Fruit fly (Drosophila melanogaster): ENCODE results near the gene IscU.

dm6 chr3R:8847096-8847639 is 23.2 kb upstream of the IscU start:
- TF ChIP-seq psq (optimal IDR thresholded peaks at IDR 0.05) (no peak), pan (optimal IDR thresholded peaks at IDR 0.05) (no peak), EcR (GFP tag; optimal IDR thresholded peaks at IDR 0.05) (no peak), CG8478 (optimal IDR thresholded peaks at IDR 0.05) (no peak)

Data from whole organism.